Worm (Caenorhabditis elegans): ENCODE data around the gene nmur-2.

Gene nmur-2

ce11 chrII:155904-156303, 31.1 kb upstream of the nmur-2 start, which contains the start of gene mrpl-28:
mrpl-28 (minus strand) TSS chrII:156009.
- no peak for TF ChIP-seq tab-1 (GFP tag; IDR thresholded peaks at IDR 0.05)
- TF ChIP-seq ztf-29 (GFP tag; IDR thresholded peaks at IDR 0.05), result no peak
- 0 out of 2 replicates have a peak, but pooled peaks have one; percentile 28 for TF ChIP-seq T22C8.4 (GFP tag; IDR thresholded peaks at IDR 0.05)
- TF ChIP-seq ztf-23 (GFP tag; IDR thresholded peaks at IDR 0.05), result 0 out of 2 replicates have a peak, but pooled peaks have one; percentile 25
- TF ChIP-seq cog-1 (tag; optimal IDR thresholded peaks at IDR 0.05), result peak; percentile 23
- TF ChIP-seq flt-1 (GFP tag; IDR thresholded peaks at IDR 0.05), result no peak
- no peak for TF ChIP-seq ref-1 (GFP tag; conservative IDR thresholded peaks at IDR 0.05)
- TF ChIP-seq med-1 (GFP tag; optimal IDR thresholded peaks at IDR 0.05; ENCODE audit: insufficient read depth), result no peak
- TF ChIP-seq klf-2 (GFP tag; conservative IDR thresholded peaks at IDR 0.05), result no peak

ce11 chrII:152283-152682, 27.5 kb upstream of the nmur-2 start, which contains the start of gene T25D3.3:
T25D3.3 (plus strand) TSS chrII:152583.
- no peak for TF ChIP-seq flt-1 (GFP tag; IDR thresholded peaks at IDR 0.05)
- no peak for TF ChIP-seq ref-1 (GFP tag; conservative IDR thresholded peaks at IDR 0.05)
- TF ChIP-seq med-1 (GFP tag; optimal IDR thresholded peaks at IDR 0.05; ENCODE audit: insufficient read depth), result no peak
- TF ChIP-seq ztf-23 (GFP tag; IDR thresholded peaks at IDR 0.05), result no peak
- no peak for TF ChIP-seq cog-1 (tag; optimal IDR thresholded peaks at IDR 0.05)
- TF ChIP-seq ztf-29 (GFP tag; IDR thresholded peaks at IDR 0.05), result no peak
- TF ChIP-seq T22C8.4 (GFP tag; IDR thresholded peaks at IDR 0.05), result no peak
- TF ChIP-seq tab-1 (GFP tag; IDR thresholded peaks at IDR 0.05), result no peak
- no peak for TF ChIP-seq klf-2 (GFP tag; conservative IDR thresholded peaks at IDR 0.05)

- TF ChIP-seq ztf-23 (GFP tag; IDR thresholded peaks at IDR 0.05), result no peak
Measured at ce11 chrII:151495-151894, 26.7 kb upstream of the nmur-2 start.

ce11 chrII:146933-147332, 22.1 kb upstream of the nmur-2 start, which contains the start of gene T25D3.4:
T25D3.4 (plus strand) TSS chrII:147233.
- TF ChIP-seq med-1 (GFP tag; optimal IDR thresholded peaks at IDR 0.05; ENCODE audit: insufficient read depth), result no peak
- no peak for TF ChIP-seq klf-2 (GFP tag; conservative IDR thresholded peaks at IDR 0.05)
- no peak for TF ChIP-seq tab-1 (GFP tag; IDR thresholded peaks at IDR 0.05)
- no peak for TF ChIP-seq flt-1 (GFP tag; IDR thresholded peaks at IDR 0.05)
- TF ChIP-seq ztf-29 (GFP tag; IDR thresholded peaks at IDR 0.05), result no peak
- TF ChIP-seq T22C8.4 (GFP tag; IDR thresholded peaks at IDR 0.05), result no peak
- no peak for TF ChIP-seq ref-1 (GFP tag; conservative IDR thresholded peaks at IDR 0.05)

ce11 chrII:135166-135565, 10.4 kb upstream of the nmur-2 start, which contains the start of gene K10B4.1:
K10B4.1 (plus strand) TSS chrII:135466.
- TF ChIP-seq ref-1 (GFP tag; conservative IDR thresholded peaks at IDR 0.05) (no peak), med-1 (GFP tag; optimal IDR thresholded peaks at IDR 0.05; ENCODE audit: insufficient read depth) (no peak), ztf-23 (GFP tag; IDR thresholded peaks at IDR 0.05) (no peak), klf-2 (GFP tag; conservative IDR thresholded peaks at IDR 0.05) (no peak), flt-1 (GFP tag; IDR thresholded peaks at IDR 0.05) (no peak), tab-1 (GFP tag; IDR thresholded peaks at IDR 0.05) (no peak), cog-1 (tag; optimal IDR thresholded peaks at IDR 0.05) (no peak), T22C8.4 (GFP tag; IDR thresholded peaks at IDR 0.05) (no peak), ztf-29 (GFP tag; IDR thresholded peaks at IDR 0.05) (no peak)

- TF ChIP-seq ztf-23 (GFP tag; IDR thresholded peaks at IDR 0.05), result no peak
- no peak for TF ChIP-seq klf-2 (GFP tag; conservative IDR thresholded peaks at IDR 0.05)
- no peak for TF ChIP-seq cog-1 (tag; optimal IDR thresholded peaks at IDR 0.05)
- TF ChIP-seq ztf-29 (GFP tag; IDR thresholded peaks at IDR 0.05), result no peak
- TF ChIP-seq T22C8.4 (GFP tag; IDR thresholded peaks at IDR 0.05), result no peak
- no peak for TF ChIP-seq ref-1 (GFP tag; conservative IDR thresholded peaks at IDR 0.05)
- TF ChIP-seq flt-1 (GFP tag; IDR thresholded peaks at IDR 0.05), result no peak
- no peak for TF ChIP-seq tab-1 (GFP tag; IDR thresholded peaks at IDR 0.05)
- no peak for TF ChIP-seq med-1 (GFP tag; optimal IDR thresholded peaks at IDR 0.05; ENCODE audit: insufficient read depth)
Measured at ce11 chrII:133548-134275, 8.9 kb upstream of the nmur-2 start, which contains the start of gene cwn-1. cwn-1 (minus strand) TSS chrII:133598.

- TF ChIP-seq T22C8.4 (GFP tag; IDR thresholded peaks at IDR 0.05) (no peak), ztf-29 (GFP tag; IDR thresholded peaks at IDR 0.05) (no peak), tab-1 (GFP tag; IDR thresholded peaks at IDR 0.05) (no peak), ref-1 (GFP tag; conservative IDR thresholded peaks at IDR 0.05) (no peak), med-1 (GFP tag; optimal IDR thresholded peaks at IDR 0.05; ENCODE audit: insufficient read depth) (no peak), klf-2 (GFP tag; conservative IDR thresholded peaks at IDR 0.05) (no peak), cog-1 (tag; optimal IDR thresholded peaks at IDR 0.05) (no peak), flt-1 (GFP tag; IDR thresholded peaks at IDR 0.05) (no peak), ztf-23 (GFP tag; IDR thresholded peaks at IDR 0.05) (no peak)
Measured at ce11 chrII:129770-130169, 5.0 kb upstream of the nmur-2 start.

- TF ChIP-seq flt-1 (GFP tag; IDR thresholded peaks at IDR 0.05), result no peak
- no peak for TF ChIP-seq ref-1 (GFP tag; conservative IDR thresholded peaks at IDR 0.05)
Measured at ce11 chrII:128929-129328, 4.1 kb upstream of the nmur-2 start, which contains the start of gene srd-3. srd-3 (minus strand) TSS chrII:129029.

- TF ChIP-seq ref-1 (GFP tag; conservative IDR thresholded peaks at IDR 0.05), result no peak
- no peak for TF ChIP-seq ztf-29 (GFP tag; IDR thresholded peaks at IDR 0.05)
- no peak for TF ChIP-seq flt-1 (GFP tag; IDR thresholded peaks at IDR 0.05)
- no peak for TF ChIP-seq cog-1 (tag; optimal IDR thresholded peaks at IDR 0.05)
- no peak for TF ChIP-seq tab-1 (GFP tag; IDR thresholded peaks at IDR 0.05)
Measured at ce11 chrII:122494-122893, 2.3 kb downstream of the nmur-2 start.

ce11 chrII:122008-122407, 2.8 kb downstream of the nmur-2 start:
- TF ChIP-seq ztf-29 (GFP tag; IDR thresholded peaks at IDR 0.05) (no peak), ztf-23 (GFP tag; IDR thresholded peaks at IDR 0.05) (peak; percentile 61; the same call in 1 of the 2 replicates), tab-1 (GFP tag; IDR thresholded peaks at IDR 0.05) (0 out of 2 replicates have a peak, but pooled peaks have one; percentile 57), ref-1 (GFP tag; conservative IDR thresholded peaks at IDR 0.05) (no peak), med-1 (GFP tag; optimal IDR thresholded peaks at IDR 0.05; ENCODE audit: insufficient read depth) (no peak), klf-2 (GFP tag; conservative IDR thresholded peaks at IDR 0.05) (no peak), T22C8.4 (GFP tag; IDR thresholded peaks at IDR 0.05) (no peak), flt-1 (GFP tag; IDR thresholded peaks at IDR 0.05) (no peak), cog-1 (tag; optimal IDR thresholded peaks at IDR 0.05) (no peak)
